Worm (Caenorhabditis elegans) whole organism, L3 larva: ENCODE data around the gene cyp-31A5.

ENCODE experiments used
- ZK546.5 ChIP-seq: sonication (generic microtip); optimal IDR thresholded peaks from 2 replicates; lab custom pipeline; 2017; ENCODE audit warnings: missing biosample characterization, missing genetic modification characterization
- aly-2 ChIP-seq: fragments of 150-350 bp; optimal IDR thresholded peaks from 2 replicates; lab custom pipeline; 2014; ENCODE audit warnings: missing biosample characterization, missing genetic modification characterization
- ceh-28 ChIP-seq: fragments of 150-350 bp; optimal IDR thresholded peaks from 2 replicates; lab custom pipeline; 2014; ENCODE audit warnings: missing biosample characterization, missing genetic modification reagents, missing genetic modification characterization
- ceh-82 ChIP-seq: fragments of 150-350 bp; optimal IDR thresholded peaks from 2 replicates; lab custom pipeline; 2014; ENCODE audit warnings: missing biosample characterization, missing genetic modification characterization
- daf-12 ChIP-seq: fragments of 150-350 bp; optimal IDR thresholded peaks from 2 replicates; lab custom pipeline; 2014; ENCODE audit warnings: missing biosample characterization, missing genetic modification reagents, missing genetic modification characterization
- egl-27 ChIP-seq: sonication (generic microtip); optimal IDR thresholded peaks from 4 replicates; lab custom pipeline; 2017; ENCODE audit warnings: missing biosample characterization, missing genetic modification reagents, missing genetic modification characterization
- egl-5 ChIP-seq: fragments of 150-350 bp; optimal IDR thresholded peaks from 2 replicates; lab custom pipeline; 2017; ENCODE audit warnings: missing biosample characterization, missing genetic modification reagents, missing genetic modification characterization, inconsistent platforms
- elt-1 ChIP-seq: fragments of 150-350 bp; optimal IDR thresholded peaks from 2 replicates; lab custom pipeline; 2014; ENCODE audit warnings: missing biosample characterization, missing genetic modification characterization
- elt-2 ChIP-seq: sonication (generic microtip); optimal IDR thresholded peaks from 2 replicates; lab custom pipeline; 2016; ENCODE audit warnings: missing genetic modification reagents, mild to moderate bottlenecking, missing genetic modification characterization, missing compliant biosample characterization
- eor-1 ChIP-seq, 2 experiments: fragments of 150-350 bp; optimal IDR thresholded peaks; 2 replicates each; lab custom pipeline; 2014 to 2018; ENCODE audit warnings: missing biosample characterization in 2 of 2, missing genetic modification characterization in 2 of 2
- fkh-10 ChIP-seq: sonication (generic microtip); optimal IDR thresholded peaks from 2 replicates; lab custom pipeline; 2017; ENCODE audit warnings: missing biosample characterization, missing genetic modification reagents, missing genetic modification characterization
- fkh-2 ChIP-seq: fragments of 150-350 bp; optimal IDR thresholded peaks from 2 replicates; lab custom pipeline; 2014; ENCODE audit warnings: missing biosample characterization, missing genetic modification reagents, missing genetic modification characterization
- fos-1 ChIP-seq: fragments of 150-350 bp; optimal IDR thresholded peaks from 2 replicates; lab custom pipeline; 2014; ENCODE audit warnings: missing biosample characterization, missing genetic modification characterization
- hmg-11 ChIP-seq: sonication (generic microtip); optimal IDR thresholded peaks from 2 replicates; lab custom pipeline; 2016; ENCODE audit warnings: missing genetic modification characterization, missing compliant biosample characterization
- jun-1 ChIP-seq: fragments of 150-350 bp; optimal IDR thresholded peaks from 2 replicates; lab custom pipeline; 2014; ENCODE audit warnings: missing biosample characterization, missing genetic modification reagents, missing genetic modification characterization
- lin-15B ChIP-seq: fragments of 150-350 bp; optimal IDR thresholded peaks from 2 replicates; lab custom pipeline; 2014; ENCODE audit warnings: missing biosample characterization, missing genetic modification characterization
- lin-39 ChIP-seq: fragments of 150-350 bp; optimal IDR thresholded peaks from 2 replicates; lab custom pipeline; 2018; ENCODE audit warnings: missing biosample characterization, missing genetic modification reagents, missing genetic modification characterization
- lsy-12 ChIP-seq: sonication (generic microtip); optimal IDR thresholded peaks from 2 replicates; lab custom pipeline; 2016; ENCODE audit warnings: mild to moderate bottlenecking, missing genetic modification characterization, missing compliant biosample characterization
- mdl-1 ChIP-seq: fragments of 150-350 bp; optimal IDR thresholded peaks from 2 replicates; lab custom pipeline; 2014; ENCODE audit warnings: missing biosample characterization, missing genetic modification characterization
- mml-1 ChIP-seq: fragments of 150-350 bp; sonication (generic microtip); optimal IDR thresholded peaks from 3 replicates; lab custom pipeline; 2014; ENCODE audit warnings: missing biosample characterization, missing genetic modification characterization
- nfya-1 ChIP-seq: sonication (generic microtip); optimal IDR thresholded peaks from 2 replicates; lab custom pipeline; 2017; ENCODE audit warnings: missing genetic modification characterization, mild to moderate bottlenecking, missing compliant biosample characterization, antibody characterized with exemption, moderate library complexity; ENCODE audit not compliant: insufficient read depth
- nhr-11 ChIP-seq: fragments of 150-350 bp; optimal IDR thresholded peaks from 2 replicates; lab custom pipeline; 2014; ENCODE audit warnings: missing biosample characterization, missing genetic modification characterization
- nhr-12 ChIP-seq: fragments of 150-350 bp; optimal IDR thresholded peaks from 2 replicates; lab custom pipeline; 2014; ENCODE audit warnings: missing biosample characterization, missing genetic modification characterization
- nhr-23 ChIP-seq: fragments of 150-350 bp; optimal IDR thresholded peaks from 2 replicates; lab custom pipeline; 2014; ENCODE audit warnings: missing biosample characterization, missing genetic modification reagents, missing genetic modification characterization
- nhr-237 ChIP-seq: fragments of 150-350 bp; optimal IDR thresholded peaks from 2 replicates; lab custom pipeline; 2014; ENCODE audit warnings: missing biosample characterization, missing genetic modification characterization
- nhr-25 ChIP-seq: sonication (generic microtip); optimal IDR thresholded peaks from 2 replicates; lab custom pipeline; 2017; ENCODE audit warnings: missing biosample characterization, missing genetic modification characterization
- nhr-28 ChIP-seq: fragments of 150-350 bp; optimal IDR thresholded peaks from 2 replicates; lab custom pipeline; 2014; ENCODE audit warnings: missing biosample characterization, missing genetic modification characterization
- nhr-43 ChIP-seq: sonication (generic microtip); optimal IDR thresholded peaks from 2 replicates; lab custom pipeline; 2016; ENCODE audit warnings: mild to moderate bottlenecking, missing genetic modification characterization, missing compliant biosample characterization; ENCODE audit not compliant: poor library complexity, severe bottlenecking
- nhr-77 ChIP-seq: fragments of 150-350 bp; optimal IDR thresholded peaks from 2 replicates; lab custom pipeline; 2014; ENCODE audit warnings: missing biosample characterization, missing genetic modification characterization
- pha-4 ChIP-seq: fragments of 150-350 bp; optimal IDR thresholded peaks from 2 replicates; lab custom pipeline; 2014; ENCODE audit warnings: missing biosample characterization, missing genetic modification reagents, missing genetic modification characterization
- pqm-1 ChIP-seq: fragments of 150-350 bp; optimal IDR thresholded peaks from 2 replicates; lab custom pipeline; 2017; ENCODE audit warnings: missing biosample characterization, missing genetic modification characterization, inconsistent platforms
- sea-2 ChIP-seq: fragments of 150-350 bp; sonication (generic microtip); optimal IDR thresholded peaks from 4 replicates; lab custom pipeline; 2014; ENCODE audit warnings: missing biosample characterization, missing genetic modification reagents, missing genetic modification characterization
- skn-1 ChIP-seq: fragments of 150-350 bp; optimal IDR thresholded peaks from 2 replicates; lab custom pipeline; 2014; ENCODE audit warnings: missing biosample characterization, missing genetic modification characterization
- snpc-4 ChIP-seq: fragments of 150-350 bp; optimal IDR thresholded peaks from 2 replicates; lab custom pipeline; 2014; ENCODE audit warnings: missing biosample characterization, missing genetic modification characterization
- tbx-2 ChIP-seq: sonication (generic microtip); optimal IDR thresholded peaks from 2 replicates; lab custom pipeline; 2016; ENCODE audit warnings: mild to moderate bottlenecking, missing genetic modification characterization, missing compliant biosample characterization
- unc-39 ChIP-seq: sonication (generic microtip); optimal IDR thresholded peaks from 4 replicates; lab custom pipeline; 2017; ENCODE audit warnings: missing biosample characterization, missing genetic modification characterization
- unc-62 ChIP-seq: fragments of 150-350 bp; sonication (generic microtip); optimal IDR thresholded peaks from 4 replicates; lab custom pipeline; 2014; ENCODE audit warnings: missing biosample characterization, missing genetic modification reagents, missing genetic modification characterization
- zag-1 ChIP-seq: fragments of 150-350 bp; optimal IDR thresholded peaks from 2 replicates; lab custom pipeline; 2014; ENCODE audit warnings: missing biosample characterization, missing genetic modification characterization
- ztf-11 ChIP-seq: fragments of 150-350 bp; optimal IDR thresholded peaks from 2 replicates; lab custom pipeline; 2014; ENCODE audit warnings: missing biosample characterization, missing genetic modification characterization
- ztf-4 ChIP-seq: fragments of 150-350 bp; optimal IDR thresholded peaks from 2 replicates; lab custom pipeline; 2014; ENCODE audit warnings: missing biosample characterization, missing genetic modification characterization

cyp-31A5 gene

DNA sequence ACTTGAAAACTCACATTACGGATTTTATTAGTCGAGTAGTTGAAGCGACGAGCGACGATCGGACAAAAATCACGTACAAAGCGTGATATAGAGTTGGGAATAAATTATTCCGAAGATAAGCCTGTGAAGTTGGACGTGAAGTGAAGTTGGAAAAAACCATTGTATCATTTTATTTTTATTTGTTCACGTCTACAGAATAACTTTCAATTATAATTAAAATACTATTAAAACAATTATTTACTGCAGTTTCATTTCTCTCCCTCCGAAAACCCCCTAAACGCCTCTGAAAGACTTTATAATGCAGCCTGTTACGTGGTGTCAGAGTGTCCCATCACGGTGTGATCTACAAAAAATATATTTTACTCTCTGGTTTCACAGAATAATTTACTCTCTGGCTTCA lies 40.9 kb upstream of the cyp-31A5 start, which contains the start of gene Y62E10A.3:
TSS of gene Y62E10A.3 (minus strand) at position 101 of the 400 bp plus-strand sequence.
- TF ChIP-seq nhr-12 (no peak), nfya-1 (no peak), nhr-43 (tag; lab: Kevin White, UChicago) (no peak), pqm-1 (tag; lab: Kevin White, UChicago) (no peak), zag-1 (tag; lab: Kevin White, UChicago) (no peak), fkh-2 (tag; lab: Kevin White, UChicago) (no peak), ceh-28 (no peak), egl-5 (tag; lab: Kevin White, UChicago) (no peak), mml-1 (tag; lab: Kevin White, UChicago) (no peak), fos-1 (no peak), nhr-28 (no peak), nhr-11 (tag; lab: Kevin White, UChicago) (no peak), nhr-237 (tag; lab: Kevin White, UChicago) (no peak), egl-27 (tag; lab: Kevin White, UChicago) (no peak), nhr-23 (no peak), fkh-10 (no peak), lsy-12 (tag; lab: Kevin White, UChicago) (no peak), mdl-1 (tag; lab: Kevin White, UChicago) (no peak), snpc-4 (tag; lab: Kevin White, UChicago) (no peak)

DNA sequence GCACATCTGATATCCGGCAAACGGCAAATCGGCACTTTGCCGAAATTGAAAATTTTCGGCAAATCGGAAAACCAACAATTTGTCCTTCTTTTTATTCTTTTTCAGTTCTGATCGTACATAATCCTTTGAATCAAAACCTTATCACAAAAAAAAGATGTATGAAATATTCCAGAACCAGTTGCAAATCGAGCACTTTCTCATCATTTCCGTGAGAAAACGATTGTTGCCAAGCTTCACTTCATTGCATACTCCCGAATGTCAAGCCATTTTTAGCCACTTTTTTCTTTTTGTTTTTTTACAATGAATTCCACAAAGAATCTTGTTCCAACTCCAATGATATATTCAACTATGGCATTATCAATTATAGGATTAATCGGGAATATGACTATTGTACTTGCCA lies 36.2 kb upstream of the cyp-31A5 start, which contains the start of gene srsx-25:
TSS of gene srsx-25 (plus strand) at position 301 of the 400 bp plus-strand sequence.
- no peak for TF ChIP-seq daf-12
- TF ChIP-seq elt-2, result no peak
- no peak for TF ChIP-seq mml-1 (tag; lab: Kevin White, UChicago)
- no peak for TF ChIP-seq nhr-11 (tag; lab: Kevin White, UChicago)
- TF ChIP-seq unc-62 (GFP tag; lab: Kevin White, UChicago), result no peak
- TF ChIP-seq tbx-2 (tag; lab: Kevin White, UChicago), result no peak
- TF ChIP-seq nhr-77 (tag; lab: Kevin White, UChicago), result no peak
- no peak for TF ChIP-seq ztf-11
- TF ChIP-seq egl-5 (tag; lab: Kevin White, UChicago), result no peak
- TF ChIP-seq jun-1 (tag; lab: Kevin White, UChicago), result no peak
- TF ChIP-seq eor-1 (tag; optimal IDR thresholded peaks at IDR 0.05; lab: Kevin White, UChicago), result no peak
- TF ChIP-seq hmg-11 (tag; lab: Kevin White, UChicago), result no peak
- no peak for TF ChIP-seq ZK546.5

ce11 chrIV:13369120-13369842 lies 31.8 kb upstream of the cyp-31A5 start, which contains the start of gene agt-1:
Gene agt-1, minus strand, starts transcription at chrIV:13369412.
- no peak for TF ChIP-seq mdl-1 (tag; lab: Kevin White, UChicago)
- TF ChIP-seq daf-12, result no peak
- TF ChIP-seq ZK546.5, result no peak
- no peak for TF ChIP-seq lin-39

- TF ChIP-seq sea-2 (GFP tag; lab: Kevin White, UChicago), result no peak
- no peak for TF ChIP-seq nhr-11 (tag; lab: Kevin White, UChicago)
- no peak for TF ChIP-seq ztf-4 (tag; lab: Kevin White, UChicago)
- no peak for TF ChIP-seq aly-2 (tag; lab: Kevin White, UChicago)
- no peak for TF ChIP-seq nhr-43 (tag; lab: Kevin White, UChicago)
- no peak for TF ChIP-seq nhr-12
- TF ChIP-seq lin-15B (tag; lab: Kevin White, UChicago), result peak; percentile 36
- peak; percentile 54 for TF ChIP-seq hmg-11 (tag; lab: Kevin White, UChicago)
- TF ChIP-seq nfya-1, result peak; percentile 72
- TF ChIP-seq daf-12, result no peak
- TF ChIP-seq fkh-2 (tag; lab: Kevin White, UChicago), result no peak
- TF ChIP-seq elt-2, result peak; percentile 6
- TF ChIP-seq tbx-2 (tag; lab: Kevin White, UChicago), result no peak
- no peak for TF ChIP-seq ceh-82 (tag; lab: Kevin White, UChicago)
- TF ChIP-seq elt-1 (tag; lab: Kevin White, UChicago), result no peak
- TF ChIP-seq nhr-77 (tag; lab: Kevin White, UChicago), result no peak
- no peak for TF ChIP-seq lin-39
- no peak for TF ChIP-seq skn-1 (tag; lab: Kevin White, UChicago)
- TF ChIP-seq egl-5 (tag; lab: Kevin White, UChicago), result no peak
- peak; percentile 42 for TF ChIP-seq pha-4 (tag; lab: Kevin White, UChicago)
- TF ChIP-seq ztf-11, result no peak
- TF ChIP-seq fos-1, result no peak
- no peak for TF ChIP-seq egl-27 (tag; lab: Kevin White, UChicago)
- no peak for TF ChIP-seq nhr-25 (tag; lab: Kevin White, UChicago)
- TF ChIP-seq ceh-28, result no peak
- peak; percentile 28 for TF ChIP-seq nhr-23
- TF ChIP-seq snpc-4 (tag; lab: Kevin White, UChicago), result no peak
- TF ChIP-seq unc-39 (tag; lab: Kevin White, UChicago), result no peak
- TF ChIP-seq mdl-1 (tag; lab: Kevin White, UChicago), result no peak
Measured at ce11 chrIV:13370235-13370739, 30.8 kb upstream of the cyp-31A5 start, which contains the start of the genes rla-2, popl-7 and Y62E10A.24. Gene rla-2, minus strand, starts transcription at chrIV:13370285. Gene popl-7, plus strand, starts transcription at chrIV:13370689. Gene Y62E10A.24, plus strand, starts transcription at chrIV:13370710.
